Worm (Caenorhabditis elegans): ENCODE results near the gene F53F4.1.

Gene F53F4.1

DNA sequence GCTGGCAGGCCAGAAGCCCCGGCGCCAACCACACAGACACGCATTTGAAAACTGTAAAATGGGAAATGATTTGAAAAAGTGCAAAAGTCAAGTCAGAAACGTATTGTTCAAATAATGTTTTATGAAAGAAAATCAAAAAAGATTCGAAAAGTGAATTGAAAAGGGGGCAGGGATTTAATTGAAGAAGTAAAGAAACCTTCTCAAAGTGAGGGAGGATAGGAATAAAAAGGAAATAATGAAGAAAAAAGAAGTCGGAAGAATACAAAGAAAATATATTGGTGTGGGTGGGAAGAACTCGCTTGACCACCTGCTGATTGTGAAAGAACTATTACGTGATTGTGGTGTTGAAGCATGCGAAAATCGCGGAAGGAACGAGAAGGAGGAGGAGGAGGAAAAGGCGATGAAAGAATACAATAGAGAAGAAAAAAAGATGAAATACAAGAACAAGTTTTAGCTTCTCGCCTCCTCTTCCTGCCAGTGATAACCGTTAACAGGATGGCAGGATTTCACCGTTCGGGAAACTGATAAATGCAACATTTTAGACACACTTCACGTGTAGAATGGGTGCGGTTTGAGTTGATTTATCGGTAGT lies 22.2 kb downstream of the F53F4.1 start, which contains the start of gene fmo-4:
fmo-4 (minus strand) TSS at position 51 of the 592 bp plus-strand sequence.
- TF ChIP-seq Y55F3AM.14 (GFP tag; optimal IDR thresholded peaks at IDR 0.05) = peak; percentile 33
- TF ChIP-seq ztf-1 (GFP tag; conservative IDR thresholded peaks at IDR 0.05) = no peak
- TF ChIP-seq nhr-25 (tag; optimal IDR thresholded peaks at IDR 0.05) = peak; percentile 9
- TF ChIP-seq nhr-21 (tag; optimal IDR thresholded peaks at IDR 0.05) = peak; percentile 71

DNA sequence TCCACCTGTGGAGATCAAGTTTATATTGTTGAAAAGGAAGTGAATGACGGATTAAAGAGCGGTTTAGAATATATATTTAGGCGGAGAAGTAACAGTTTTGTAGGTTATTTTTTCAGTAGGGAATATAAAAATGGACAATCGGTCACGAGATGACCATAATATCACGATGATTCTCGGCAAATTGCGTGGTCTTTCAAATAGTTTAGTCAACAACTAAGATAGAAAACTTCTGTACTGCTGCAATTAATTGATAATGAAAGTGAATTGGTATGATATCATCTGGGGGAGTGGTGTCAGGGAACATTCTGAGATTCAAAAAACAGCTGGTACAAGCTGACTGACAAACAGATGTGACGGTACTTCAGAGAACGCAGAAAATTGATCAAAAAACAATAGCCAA lies 23.9 kb downstream of the F53F4.1 start:
- TF ChIP-seq sma-3 (GFP tag; optimal IDR thresholded peaks at IDR 0.05) (peak; percentile 60), unc-55 (GFP tag; optimal IDR thresholded peaks at IDR 0.05) (no peak), R02D3.7 (tag; optimal IDR thresholded peaks at IDR 0.05) (no peak), nhr-237 (tag; optimal IDR thresholded peaks at IDR 0.05) (no peak), lin-13 (GFP tag; optimal IDR thresholded peaks at IDR 0.05) (no peak), mdl-1 (tag; optimal IDR thresholded peaks at IDR 0.05) (no peak), nhr-6 (tag; optimal IDR thresholded peaks at IDR 0.05) (no peak), crh-2 (tag; optimal IDR thresholded peaks at IDR 0.05) (peak; percentile 15), egl-27 (tag; optimal IDR thresholded peaks at IDR 0.05) (no peak), ceh-82 (tag; optimal IDR thresholded peaks at IDR 0.05) (no peak), nhr-25 (tag; optimal IDR thresholded peaks at IDR 0.05) (peak; percentile 36), sma-9 (GFP tag; optimal IDR thresholded peaks at IDR 0.05) (peak; percentile 44), sma-9 (tag; optimal IDR thresholded peaks at IDR 0.05) (no peak), blmp-1 (tag; optimal IDR thresholded peaks at IDR 0.05; ENCODE audit: insufficient read depth) (peak; percentile 90)

DNA sequence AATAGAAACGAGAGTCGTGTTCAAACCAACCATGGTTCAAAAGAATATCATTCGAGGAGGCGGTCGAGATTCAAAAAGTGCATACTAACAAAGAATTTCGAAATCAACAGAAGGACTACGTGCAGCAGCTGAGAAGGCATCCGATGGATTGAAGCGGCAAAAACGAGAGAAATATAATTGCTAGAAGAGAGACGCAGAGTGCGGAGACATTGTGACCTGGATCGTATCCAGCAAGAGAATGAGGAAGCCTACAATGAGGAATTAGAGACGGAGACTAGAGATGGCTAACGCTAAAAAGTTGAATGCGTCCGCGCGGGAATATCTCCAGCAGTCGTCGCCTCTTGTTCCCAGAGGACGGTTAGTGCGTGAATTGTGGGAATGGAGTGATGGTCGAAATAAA lies 25.2 kb downstream of the F53F4.1 start:
- no peak for TF ChIP-seq skn-1 (tag; optimal IDR thresholded peaks at IDR 0.05)
- TF ChIP-seq nhr-21 (tag; optimal IDR thresholded peaks at IDR 0.05) = peak; percentile 20

DNA sequence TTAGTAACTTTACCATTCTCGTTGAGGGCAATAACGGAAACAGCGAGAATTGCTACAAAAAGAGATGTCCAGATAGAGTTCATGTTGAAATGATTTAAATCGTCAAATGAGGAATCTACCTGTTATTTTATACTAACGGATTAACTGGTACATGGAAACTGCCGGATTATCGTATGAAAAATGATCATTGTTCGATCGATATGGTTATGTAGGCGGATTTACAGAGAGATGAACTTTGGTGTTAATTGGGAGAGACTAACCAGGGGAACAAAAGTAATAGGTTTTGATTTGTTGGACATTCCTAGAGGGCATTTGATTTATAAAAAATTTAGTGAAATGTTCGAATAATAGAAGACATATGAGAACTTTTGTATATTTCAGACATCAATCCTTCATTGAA lies 27.2 kb downstream of the F53F4.1 start, which contains the start of gene spig-9:
spig-9 (minus strand) TSS at position 101 of the 400 bp plus-strand sequence.
- TF ChIP-seq nhr-25 (tag; optimal IDR thresholded peaks at IDR 0.05) (no peak), nhr-12 (tag; optimal IDR thresholded peaks at IDR 0.05) (no peak), unc-62 (GFP tag; optimal IDR thresholded peaks at IDR 0.05) (no peak), ama-1 (optimal IDR thresholded peaks at IDR 0.05) (no peak), mab-5 (tag; optimal IDR thresholded peaks at IDR 0.05) (no peak), ztf-1 (GFP tag; conservative IDR thresholded peaks at IDR 0.05) (no peak), nhr-23 (tag; optimal IDR thresholded peaks at IDR 0.05) (no peak), elt-1 (tag; optimal IDR thresholded peaks at IDR 0.05) (no peak), nhr-10 (tag; optimal IDR thresholded peaks at IDR 0.05) (no peak), ceh-82 (tag; optimal IDR thresholded peaks at IDR 0.05) (no peak), nhr-129 (tag; optimal IDR thresholded peaks at IDR 0.05) (no peak), blmp-1 (tag; optimal IDR thresholded peaks at IDR 0.05; ENCODE audit: insufficient read depth) (no peak), elt-3 (tag; optimal IDR thresholded peaks at IDR 0.05) (no peak)

DNA sequence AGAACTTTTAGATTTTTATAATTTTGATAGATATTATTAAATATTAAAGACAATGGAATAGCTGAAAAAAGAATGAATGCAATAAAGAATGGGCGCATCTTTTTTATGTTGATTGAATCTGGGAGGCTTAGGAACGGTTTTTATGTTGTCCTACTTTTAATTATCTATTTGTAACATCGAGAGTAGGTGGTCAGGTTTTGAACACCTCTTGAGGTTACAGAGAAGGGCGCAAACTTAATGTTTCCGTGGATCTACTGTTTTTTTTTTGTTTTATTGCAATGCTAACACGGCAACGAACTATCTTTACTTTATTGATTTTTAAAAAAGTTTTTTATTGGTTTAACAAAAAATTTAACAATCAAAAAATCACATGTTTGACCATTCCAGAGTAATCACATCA lies 29.3 kb downstream of the F53F4.1 start, which contains the start of gene F53F4.7:
F53F4.7 (minus strand) TSS at position 101 of the 400 bp plus-strand sequence.
- TF ChIP-seq nhr-23 (tag; optimal IDR thresholded peaks at IDR 0.05) = no peak
- no peak for TF ChIP-seq mdl-1 (tag; optimal IDR thresholded peaks at IDR 0.05)
- TF ChIP-seq elt-1 (tag; optimal IDR thresholded peaks at IDR 0.05) = no peak
- no peak for TF ChIP-seq unc-55 (GFP tag; optimal IDR thresholded peaks at IDR 0.05)
- no peak for TF ChIP-seq nhr-21 (tag; optimal IDR thresholded peaks at IDR 0.05)
- no peak for TF ChIP-seq nhr-10 (tag; optimal IDR thresholded peaks at IDR 0.05)
- no peak for TF ChIP-seq nhr-77 (tag; optimal IDR thresholded peaks at IDR 0.05)

DNA sequence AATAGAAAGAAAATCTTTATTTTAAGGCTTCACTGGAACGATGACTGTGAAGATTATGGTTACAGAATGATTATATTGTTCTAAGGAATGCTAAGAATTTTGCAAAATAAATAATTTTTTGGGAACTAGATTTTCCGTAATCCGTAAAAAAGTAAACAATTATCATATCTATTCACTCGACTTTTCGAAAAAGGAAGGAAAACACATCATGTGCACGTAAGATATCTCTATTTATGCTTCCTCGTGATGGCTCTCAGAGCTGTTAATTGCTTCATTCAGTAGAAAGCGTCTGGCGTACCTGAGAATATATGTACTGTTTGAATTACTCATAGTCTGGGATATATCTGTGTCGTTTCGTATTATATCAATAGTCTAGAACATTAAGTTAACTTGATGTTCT lies 35.2 kb downstream of the F53F4.1 start, which contains the start of gene srd-11:
srd-11 (minus strand) TSS at position 101 of the 400 bp plus-strand sequence.
- TF ChIP-seq ama-1 (optimal IDR thresholded peaks at IDR 0.05) (no peak), dmd-4 (tag; optimal IDR thresholded peaks at IDR 0.05) (no peak), ztf-1 (GFP tag; conservative IDR thresholded peaks at IDR 0.05) (no peak), lin-39 (tag; optimal IDR thresholded peaks at IDR 0.05) (no peak)

Data from whole organism, L2 larva.